Fruit fly (Drosophila melanogaster) whole organism, embryonic: ENCODE data around the gene ZnT86D.

Experiments used
- Ada2b ChIP-seq: fragments of 200-800 bp; sonication (Bioruptor generic); IDR thresholded peaks from 2 replicates; pipeline ENCODE4 v1.3.6; 2022; ENCODE audit warnings: missing biosample characterization, missing genetic modification characterization
- BEAF-32 ChIP-seq: fragments of 200-800 bp; sonication (Bioruptor generic); optimal IDR thresholded peaks from 3 replicates; lab custom pipeline; 2017; ENCODE audit warnings: missing biosample characterization, missing genetic modification characterization, mild to moderate bottlenecking, moderate library complexity, missing genetic modification reagents
- Bgb ChIP-seq: fragments of 200-800 bp; sonication (Bioruptor generic); IDR thresholded peaks from 2 replicates; pipeline ENCODE4 v1.3.6; 2022; ENCODE audit warnings: missing biosample characterization, missing genetic modification characterization; ENCODE audit not compliant: partially characterized antibody
- CG11247 ChIP-seq: fragments of 200-800 bp; sonication (Bioruptor generic); IDR thresholded peaks from 2 replicates; pipeline ENCODE4 v1.3.6; 2022; ENCODE audit warnings: missing biosample characterization, missing genetic modification characterization
- CG12659 ChIP-seq: fragments of 200-800 bp; sonication (Bioruptor generic); optimal IDR thresholded peaks from 3 replicates; lab custom pipeline; 2017; ENCODE audit warnings: mild to moderate bottlenecking, missing biosample characterization, missing genetic modification reagents, missing genetic modification characterization
- CG12744 ChIP-seq: fragments of 200-800 bp; sonication (Bioruptor generic); optimal IDR thresholded peaks from 2 replicates; lab custom pipeline; 2016; ENCODE audit warnings: missing biosample characterization, missing genetic modification characterization
- CG13123 ChIP-seq: fragments of 200-800 bp; sonication (Bioruptor generic); optimal IDR thresholded peaks from 2 replicates; lab custom pipeline; 2016; ENCODE audit warnings: missing biosample characterization, missing genetic modification characterization
- CG13287 ChIP-seq: fragments of 200-800 bp; sonication (Bioruptor generic); IDR thresholded peaks from 2 replicates; pipeline ENCODE4 v1.3.6; 2022; ENCODE audit warnings: missing biosample characterization, missing genetic modification characterization; ENCODE audit not compliant: partially characterized antibody
- CG13296 ChIP-seq: fragments of 200-800 bp; sonication (Bioruptor generic); optimal IDR thresholded peaks from 3 replicates; lab custom pipeline; 2018; ENCODE audit warnings: missing biosample characterization, mild to moderate bottlenecking, missing genetic modification characterization
- CG14667 ChIP-seq: fragments of 200-800 bp; sonication (Bioruptor generic); IDR thresholded peaks from 2 replicates; pipeline ENCODE4 v1.3.6; 2022; ENCODE audit warnings: missing biosample characterization, missing genetic modification characterization
- CG14710 ChIP-seq: fragments of 200-800 bp; sonication (Bioruptor generic); optimal IDR thresholded peaks from 3 replicates; lab custom pipeline; 2019; ENCODE audit warnings: missing biosample characterization, mild to moderate bottlenecking, missing genetic modification characterization, moderate library complexity
- CG15011 ChIP-seq: fragments of 200-800 bp; sonication (Bioruptor generic); optimal IDR thresholded peaks from 3 replicates; lab custom pipeline; 2018; ENCODE audit warnings: missing biosample characterization, mild to moderate bottlenecking, missing genetic modification characterization
- CG17802 ChIP-seq: fragments of 200-800 bp; sonication (Bioruptor generic); optimal IDR thresholded peaks from 2 replicates; lab custom pipeline; 2018; ENCODE audit warnings: missing biosample characterization, mild to moderate bottlenecking, missing genetic modification characterization, moderate library complexity
- CG2120 ChIP-seq: fragments of 200-800 bp; sonication (Bioruptor generic); optimal IDR thresholded peaks from 3 replicates; lab custom pipeline; 2016; ENCODE audit warnings: missing biosample characterization, missing genetic modification characterization
- CG3407 ChIP-seq: fragments of 200-800 bp; sonication (Bioruptor generic); optimal IDR thresholded peaks from 2 replicates; lab custom pipeline; 2018; ENCODE audit warnings: missing biosample characterization, mild to moderate bottlenecking, missing genetic modification characterization
- CG3726 ChIP-seq: fragments of 200-800 bp; sonication (Bioruptor generic); IDR thresholded peaks from 3 replicates; pipeline ENCODE4, ENCODE4 v1.3.6; 2022; ENCODE audit warnings: missing biosample characterization, missing genetic modification characterization
- CG3847 ChIP-seq: fragments of 200-800 bp; sonication (Bioruptor generic); IDR thresholded peaks from 2 replicates; pipeline ENCODE4 v1.3.6; 2022; ENCODE audit warnings: missing biosample characterization, missing genetic modification characterization
- CG4820 ChIP-seq: fragments of 200-800 bp; sonication (Bioruptor generic); optimal IDR thresholded peaks from 3 replicates; lab custom pipeline; 2016; ENCODE audit warnings: missing biosample characterization, missing genetic modification characterization
- CG5180 ChIP-seq: fragments of 200-800 bp; sonication (Bioruptor generic); optimal IDR thresholded peaks from 3 replicates; lab custom pipeline; 2017; ENCODE audit warnings: missing biosample characterization, missing genetic modification characterization, mild to moderate bottlenecking, moderate library complexity, missing genetic modification reagents
- CG6175 ChIP-seq: fragments of 200-800 bp; sonication (Bioruptor generic); IDR thresholded peaks from 3 replicates; pipeline ENCODE4 v1.3.6; 2022; ENCODE audit warnings: missing biosample characterization, missing genetic modification characterization
- CG7928 ChIP-seq: fragments of 200-800 bp; sonication (Bioruptor generic); optimal IDR thresholded peaks from 2 replicates; lab custom pipeline; 2017; ENCODE audit warnings: missing biosample characterization, mild to moderate bottlenecking, missing genetic modification characterization
- CG7963 ChIP-seq: fragments of 200-800 bp; sonication (Bioruptor generic); IDR thresholded peaks from 3 replicates; pipeline ENCODE4 v1.3.6; 2022; ENCODE audit warnings: missing biosample characterization, missing genetic modification characterization; ENCODE audit not compliant: partially characterized antibody
- CG9876 ChIP-seq: fragments of 200-800 bp; sonication (Bioruptor generic); optimal IDR thresholded peaks from 2 replicates; lab custom pipeline; 2016; ENCODE audit warnings: missing biosample characterization, missing genetic modification characterization
- D ChIP-seq, 2 experiments: fragments of 200-800 bp in 1 of 2; fragments of >200 bp in 1 of 2; sonication (Bioruptor generic) in 1 of 2; optimal IDR thresholded peaks; 2 replicates in 1 of 2; 3 replicates in 1 of 2; lab custom pipeline; 2017; ENCODE audit warnings: mild to moderate bottlenecking in 1 of 2, missing biosample characterization in 1 of 2, missing genetic modification characterization in 1 of 2, missing genetic modification reagents in 1 of 2
- Drgx ChIP-seq: fragments of 200-800 bp; sonication (Bioruptor generic); IDR thresholded peaks from 2 replicates; pipeline ENCODE4 v1.3.6; 2022; ENCODE audit warnings: missing biosample characterization, missing genetic modification characterization
- H15 ChIP-seq: fragments of 200-800 bp; sonication (Bioruptor generic); IDR thresholded peaks from 3 replicates; pipeline ENCODE4 v1.3.6; 2022; ENCODE audit warnings: missing biosample characterization, missing genetic modification characterization
- H2.0 ChIP-seq: fragments of 200-800 bp; sonication (Bioruptor generic); IDR thresholded peaks from 2 replicates; pipeline ENCODE4 v1.3.6; 2022; ENCODE audit warnings: missing biosample characterization, missing genetic modification characterization
- Hmr ChIP-seq: fragments of 200-800 bp; sonication (Bioruptor generic); optimal IDR thresholded peaks from 3 replicates; lab custom pipeline; 2017; ENCODE audit warnings: mild to moderate bottlenecking, missing biosample characterization, missing genetic modification reagents, missing genetic modification characterization
- Hmx ChIP-seq: fragments of 200-800 bp; sonication (Bioruptor generic); optimal IDR thresholded peaks from 2 replicates; lab custom pipeline; 2016; ENCODE audit warnings: missing biosample characterization, missing genetic modification characterization
- Hr78 ChIP-seq, 2 experiments: fragments of 200-800 bp in 1 of 2; fragments of >200 bp in 1 of 2; sonication (Bioruptor generic) in 1 of 2; optimal IDR thresholded peaks; 2 replicates each; lab custom pipeline; 2017 to 2019; ENCODE audit warnings: missing biosample characterization in 2 of 2, missing genetic modification characterization in 2 of 2, mild to moderate bottlenecking in 1 of 2, moderate library complexity in 1 of 2
- Lim3 ChIP-seq: fragments of 200-800 bp; sonication (Bioruptor generic); IDR thresholded peaks from 2 replicates; pipeline ENCODE4 v1.3.6; 2022; ENCODE audit warnings: missing biosample characterization, missing genetic modification characterization
- Mrtf ChIP-seq: fragments of 200-800 bp; sonication (Bioruptor generic); IDR thresholded peaks from 3 replicates; pipeline ENCODE4 v1.3.6; 2022; ENCODE audit warnings: missing biosample characterization, missing genetic modification characterization
- PHDP ChIP-seq: fragments of 200-800 bp; sonication (Bioruptor generic); optimal IDR thresholded peaks from 3 replicates; lab custom pipeline; 2018; ENCODE audit warnings: missing biosample characterization, mild to moderate bottlenecking, missing genetic modification characterization, moderate library complexity
- Side ChIP-seq: fragments of 200-800 bp; sonication (Bioruptor generic); optimal IDR thresholded peaks from 2 replicates; lab custom pipeline; 2016; ENCODE audit warnings: missing biosample characterization, missing genetic modification characterization
- Spps ChIP-seq: fragments of 200-800 bp; sonication (Bioruptor generic); optimal IDR thresholded peaks from 2 replicates; lab custom pipeline; 2018; ENCODE audit warnings: missing biosample characterization, mild to moderate bottlenecking, missing genetic modification characterization
- al ChIP-seq: fragments of 200-800 bp; sonication (Bioruptor generic); IDR thresholded peaks from 2 replicates; pipeline ENCODE4 v1.3.6; 2022; ENCODE audit warnings: missing biosample characterization, missing genetic modification characterization
- ap ChIP-seq: fragments of 200-800 bp; sonication (Bioruptor generic); IDR thresholded peaks from 2 replicates; pipeline ENCODE4 v1.3.6; 2022; ENCODE audit warnings: missing biosample characterization, missing genetic modification characterization
- bab2 ChIP-seq: fragments of 200-800 bp; sonication (Bioruptor generic); optimal IDR thresholded peaks from 2 replicates; lab custom pipeline; 2016; ENCODE audit warnings: missing biosample characterization, missing genetic modification characterization
- br ChIP-seq: fragments of >200 bp; optimal IDR thresholded peaks from 2 replicates; lab custom pipeline; 2017
- chinmo ChIP-seq: fragments of 200-800 bp; sonication (Bioruptor generic); IDR thresholded peaks from 4 replicates; pipeline ENCODE4 v1.3.6; 2022; ENCODE audit warnings: missing biosample characterization, missing genetic modification characterization; ENCODE audit not compliant: partially characterized antibody
- fu2 ChIP-seq: fragments of 200-800 bp; sonication (Bioruptor generic); optimal IDR thresholded peaks from 2 replicates; lab custom pipeline; 2016; ENCODE audit warnings: missing biosample characterization, missing genetic modification characterization
- insv ChIP-seq, 2 experiments: fragments of 200-800 bp; sonication (Bioruptor generic); optimal IDR thresholded peaks; 3 replicates each; lab custom pipeline; 2016 to 2018; ENCODE audit warnings: missing biosample characterization in 2 of 2, missing genetic modification characterization in 2 of 2
- jing ChIP-seq: fragments of 200-800 bp; sonication (Bioruptor generic); optimal IDR thresholded peaks from 2 replicates; lab custom pipeline; 2018; ENCODE audit warnings: missing biosample characterization, mild to moderate bottlenecking, missing genetic modification characterization
- lbe ChIP-seq: fragments of 200-800 bp; sonication (Bioruptor generic); optimal IDR thresholded peaks from 2 replicates; lab custom pipeline; 2016; ENCODE audit warnings: missing biosample characterization, mild to moderate bottlenecking, missing genetic modification characterization
- onecut ChIP-seq: fragments of 200-800 bp; sonication (Bioruptor generic); IDR thresholded peaks from 2 replicates; pipeline ENCODE4 v1.3.6; 2022; ENCODE audit warnings: missing biosample characterization, missing genetic modification characterization
- pros ChIP-seq: fragments of 200-800 bp; sonication (Bioruptor generic); optimal IDR thresholded peaks from 3 replicates; lab custom pipeline; 2019; ENCODE audit warnings: missing biosample characterization, mild to moderate bottlenecking, missing genetic modification characterization, moderate library complexity
- schlank ChIP-seq: fragments of 200-800 bp; sonication (Bioruptor generic); optimal IDR thresholded peaks from 2 replicates; lab custom pipeline; 2018; ENCODE audit warnings: missing biosample characterization, mild to moderate bottlenecking, missing genetic modification characterization

The ZnT86D gene

DNA sequence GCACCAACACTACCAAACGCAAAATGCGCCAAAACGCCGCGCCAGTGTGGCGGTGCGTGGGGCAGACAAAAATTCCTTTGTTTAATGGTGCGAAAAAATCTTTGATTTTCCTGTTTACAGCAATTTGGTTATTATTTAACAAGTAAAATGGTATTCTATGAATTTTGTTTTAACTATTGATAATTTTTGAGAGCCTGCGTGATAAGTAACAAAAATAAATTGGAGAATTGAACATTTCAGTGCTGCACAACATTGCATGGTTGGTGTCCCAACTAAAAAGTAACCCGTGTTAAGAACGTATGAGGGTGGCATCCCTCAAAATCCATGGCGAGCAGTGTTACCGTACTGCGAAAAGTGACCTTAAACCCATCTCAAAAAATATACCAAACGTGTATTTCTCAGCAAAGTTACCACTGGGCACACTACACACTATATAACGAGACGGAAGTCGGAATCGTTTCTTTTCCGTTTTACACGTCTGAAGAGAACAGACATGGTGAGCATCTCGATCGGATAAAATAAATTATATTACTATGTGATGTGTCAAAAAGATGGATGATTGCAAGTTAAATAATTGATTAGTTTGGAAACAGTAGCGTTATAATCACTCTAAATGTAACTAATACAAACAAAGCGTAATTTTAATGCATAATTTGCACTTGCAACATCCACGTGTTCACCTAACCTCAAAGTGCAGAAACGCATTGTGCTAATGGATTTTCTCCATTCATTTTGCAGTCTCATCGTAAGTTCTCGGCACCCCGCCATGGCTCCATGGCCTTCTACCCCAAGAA lies 7.3 kb upstream of the ZnT86D start, which contains the start of the genes CG6693 and RpL3 (continued):
- TF ChIP-seq Bgb (GFP tag; lab: Robert Waterston, UW) = peak; percentile 51; the same call in 1 of the 2 replicates
- peak; percentile 43; the same call in 1 of the 2 replicates for TF ChIP-seq ap (GFP tag; lab: Robert Waterston, UW)
- peak; percentile 47 for TF ChIP-seq H2.0 (GFP tag; lab: Robert Waterston, UW)
- TF ChIP-seq schlank (tag; lab: Kevin White, UChicago) = peak; percentile 79
- no peak for TF ChIP-seq br (lab: Kevin White, UChicago)
- peak; percentile 47; the same call in 1 of the 2 replicates for TF ChIP-seq Drgx
- peak; percentile 36; the same call in 1 of the 3 replicates for TF ChIP-seq CG6175 (GFP tag; lab: Robert Waterston, UW)
- TF ChIP-seq CG11247 (GFP tag; lab: Robert Waterston, UW) = peak; percentile 73
- TF ChIP-seq Ada2b (GFP tag; lab: Robert Waterston, UW) = no peak
- TF ChIP-seq D (optimal IDR thresholded peaks at IDR 0.05; lab: Kevin White, UChicago) = no peak
- peak; percentile 44 for TF ChIP-seq D (GFP tag; optimal IDR thresholded peaks at IDR 0.05; lab: Kevin White, UChicago)
- TF ChIP-seq CG13296 (GFP tag; lab: Kevin White, UChicago) = peak; percentile 91
- TF ChIP-seq bab2 = peak; percentile 46
- no peak for TF ChIP-seq Hmx (GFP tag; lab: Kevin White, UChicago)
- TF ChIP-seq pros = peak; percentile 53
- TF ChIP-seq CG12744 (GFP tag; lab: Kevin White, UChicago) = peak; percentile 38
- TF ChIP-seq jing = no peak
- TF ChIP-seq lbe (GFP tag; lab: Kevin White, UChicago) = peak; percentile 74
- no peak for TF ChIP-seq CG14667 (GFP tag; lab: Robert Waterston, UW)
- TF ChIP-seq al (GFP tag; lab: Robert Waterston, UW) = peak; percentile 29; the same call in 1 of the 2 replicates
- TF ChIP-seq CG14710 (tag; lab: Kevin White, UChicago) = peak; percentile 91
- TF ChIP-seq CG7928 (GFP tag; lab: Kevin White, UChicago) = peak; percentile 97
- peak; percentile 51; the same call in 1 of the 3 replicates for TF ChIP-seq Mrtf
- peak; percentile 86 for TF ChIP-seq PHDP (tag; lab: Kevin White, UChicago)
- peak; percentile 84 for TF ChIP-seq onecut (GFP tag; lab: Robert Waterston, UW)
- peak in 1 of 2 experiments; percentile 20 for TF ChIP-seq Hr78 (GFP tag; optimal IDR thresholded peaks at IDR 0.05; lab: Kevin White, UChicago)
- TF ChIP-seq chinmo (GFP tag; lab: Robert Waterston, UW) = peak; percentile 82; the same call in 2 of the 4 replicates
- peak; percentile 77 for TF ChIP-seq CG15011 (GFP tag; lab: Kevin White, UChicago)
- TF ChIP-seq Spps (tag; lab: Kevin White, UChicago) = peak; percentile 56
- TF ChIP-seq Lim3 (GFP tag; lab: Robert Waterston, UW) = no peak
- peak; percentile 23 for TF ChIP-seq CG17802 (tag; lab: Kevin White, UChicago)
- TF ChIP-seq fu2 = peak; percentile 37
- peak; percentile 41; the same call in 1 of the 3 replicates for TF ChIP-seq H15 (GFP tag; lab: Robert Waterston, UW)
- peak in 1 of 2 experiments; percentile 67 for TF ChIP-seq insv (GFP tag; optimal IDR thresholded peaks at IDR 0.05; lab: Kevin White, UChicago)
- peak; percentile 49 for TF ChIP-seq CG13123 (GFP tag; lab: Kevin White, UChicago)
- TF ChIP-seq CG3847 = peak; percentile 65
- no peak for TF ChIP-seq CG3726 (GFP tag; lab: Robert Waterston, UW)
- peak; percentile 59 for TF ChIP-seq CG5180
- peak; percentile 94 for TF ChIP-seq Hmr (GFP tag; lab: Kevin White, UChicago)
- TF ChIP-seq Side (GFP tag; lab: Kevin White, UChicago) = peak; percentile 63
- TF ChIP-seq CG2120 (GFP tag; lab: Kevin White, UChicago) = peak; percentile 55
- TF ChIP-seq CG7963 (GFP tag; lab: Robert Waterston, UW) = no peak
- TF ChIP-seq CG13287 (GFP tag; lab: Robert Waterston, UW) = peak; percentile 55; the same call in 1 of the 2 replicates
- TF ChIP-seq CG3407 (GFP tag; lab: Kevin White, UChicago) = peak; percentile 73
- peak; percentile 61 for TF ChIP-seq BEAF-32 (GFP tag; lab: Kevin White, UChicago)
- peak; percentile 71 for TF ChIP-seq CG9876 (GFP tag; lab: Kevin White, UChicago)
- TF ChIP-seq CG12659 (GFP tag; lab: Kevin White, UChicago) = peak; percentile 90
- peak; percentile 54 for TF ChIP-seq CG4820 (GFP tag; lab: Kevin White, UChicago)
